Worm (Caenorhabditis elegans): ENCODE measurements around the gene set-23.

Gene set-23

ce11 chrIV:1601357-1601756, at the start of gene set-23:
set-23 (plus strand) TSS chrIV:1601657.
- TF ChIP-seq nhr-237 (tag; optimal IDR thresholded peaks at IDR 0.05), result no peak
- no peak for TF ChIP-seq blmp-1 (tag; optimal IDR thresholded peaks at IDR 0.05)
- no peak for TF ChIP-seq irx-1 (tag; optimal IDR thresholded peaks at IDR 0.05)
- no peak for TF ChIP-seq F16B12.6 (tag; optimal IDR thresholded peaks at IDR 0.05)
- TF ChIP-seq zip-4 (GFP tag; optimal IDR thresholded peaks at IDR 0.05), result no peak
- no peak for TF ChIP-seq nhr-47 (tag; optimal IDR thresholded peaks at IDR 0.05)
- no peak for TF ChIP-seq efl-3 (GFP tag; optimal IDR thresholded peaks at IDR 0.05)
- no peak for TF ChIP-seq xbp-1 (tag; optimal IDR thresholded peaks at IDR 0.05)
- TF ChIP-seq tlp-1 (tag; optimal IDR thresholded peaks at IDR 0.05), result no peak

- TF ChIP-seq unc-30 (tag; optimal IDR thresholded peaks at IDR 0.05) (no peak), elt-2 (tag; optimal IDR thresholded peaks at IDR 0.05) (peak; percentile 35), C04F5.9 (tag; optimal IDR thresholded peaks at IDR 0.05) (no peak), unc-62 (GFP tag; optimal IDR thresholded peaks at IDR 0.05) (no peak), nhr-237 (tag; optimal IDR thresholded peaks at IDR 0.05) (no peak), nhr-77 (tag; optimal IDR thresholded peaks at IDR 0.05) (no peak), mab-9 (GFP tag; IDR thresholded peaks at IDR 0.05) (no peak), nhr-11 (tag; optimal IDR thresholded peaks at IDR 0.05) (no peak), lin-35 (GFP tag; optimal IDR thresholded peaks at IDR 0.05) (no peak), efl-1 (optimal IDR thresholded peaks at IDR 0.05) (no peak), efl-1 (GFP tag; optimal IDR thresholded peaks at IDR 0.05 in 1 of 2) (peak in 1 of 2 experiments; percentile 11), ces-1 (GFP tag; optimal IDR thresholded peaks at IDR 0.05) (no peak)
Observed at ce11 chrIV:1553195-1553918, 48.1 kb upstream of the set-23 start, which contains the start of gene C34H4.2. C34H4.2 (plus strand) TSS chrIV:1553752.

ce11 chrIV:1555021-1555720, 46.3 kb upstream of the set-23 start, which contains the start of gene C34H4.1:
C34H4.1 (plus strand) TSS chrIV:1555579.
- TF ChIP-seq efl-1 (optimal IDR thresholded peaks at IDR 0.05), result no peak
- peak in 1 of 2 experiments; percentile 58 for TF ChIP-seq efl-1 (GFP tag; optimal IDR thresholded peaks at IDR 0.05 in 1 of 2)
- TF ChIP-seq nhr-71 (tag; optimal IDR thresholded peaks at IDR 0.05), result no peak
- peak; percentile 31 for TF ChIP-seq elt-2 (tag; optimal IDR thresholded peaks at IDR 0.05)

- peak; percentile 7 for TF ChIP-seq nhr-90 (tag; optimal IDR thresholded peaks at IDR 0.05; ENCODE audit: poor library complexity)
- peak; percentile 75 for TF ChIP-seq elt-2 (tag; optimal IDR thresholded peaks at IDR 0.05)
- TF ChIP-seq mdl-1 (tag; optimal IDR thresholded peaks at IDR 0.05), result no peak
- TF ChIP-seq lin-35 (GFP tag; optimal IDR thresholded peaks at IDR 0.05), result peak in 1 of 2 experiments; percentile 1
Observed at ce11 chrIV:1559931-1560330, 41.5 kb upstream of the set-23 start, which contains the start of gene Y41D4B.17. Y41D4B.17 (plus strand) TSS chrIV:1560104.

- TF ChIP-seq fkh-8 (tag; optimal IDR thresholded peaks at IDR 0.05) (no peak), Y116A8C.19 (tag; optimal IDR thresholded peaks at IDR 0.05; ENCODE audit: borderline replicate concordance) (no peak), zip-4 (GFP tag; optimal IDR thresholded peaks at IDR 0.05) (no peak), isw-1 (GFP tag; IDR thresholded peaks at IDR 0.05) (no peak), ces-1 (GFP tag; optimal IDR thresholded peaks at IDR 0.05) (no peak), nhr-85 (tag) (no peak), snu-23 (GFP tag; optimal IDR thresholded peaks at IDR 0.05) (no peak), swsn-7 (tag; optimal IDR thresholded peaks at IDR 0.05) (no peak), elt-3 (tag; optimal IDR thresholded peaks at IDR 0.05) (no peak), C16A3.4 (tag; optimal IDR thresholded peaks at IDR 0.05) (no peak), lsy-2 (tag; optimal IDR thresholded peaks at IDR 0.05) (no peak), pag-3 (tag; optimal IDR thresholded peaks at IDR 0.05; ENCODE audit: borderline replicate concordance, insufficient read depth) (no peak), fkh-4 (tag; optimal IDR thresholded peaks at IDR 0.05; ENCODE audit: borderline replicate concordance) (no peak), grh-1 (GFP tag; IDR thresholded peaks at IDR 0.05) (no peak), lin-35 (GFP tag; optimal IDR thresholded peaks at IDR 0.05) (no peak), efl-1 (optimal IDR thresholded peaks at IDR 0.05) (no peak), efl-1 (GFP tag; optimal IDR thresholded peaks at IDR 0.05 in 1 of 2) (no peak), lir-3 (tag; optimal IDR thresholded peaks at IDR 0.05; ENCODE audit: poor library complexity) (no peak), pqm-1 (tag; optimal IDR thresholded peaks at IDR 0.05) (no peak)
Observed at ce11 chrIV:1561884-1562283, 39.6 kb upstream of the set-23 start, which contains the start of gene hpo-6. hpo-6 (plus strand) TSS chrIV:1562184.
